Worm (Caenorhabditis elegans): ENCODE data around the gene Y75B8A.7.

ce11 chrIII:12121177-12121576 lies 31.5 kb upstream of the Y75B8A.7 start:
- TF ChIP-seq lin-13 (tag; optimal IDR thresholded peaks at IDR 0.05): no peak
- no peak for TF ChIP-seq elt-1 (tag; optimal IDR thresholded peaks at IDR 0.05; ENCODE audit: borderline replicate concordance, insufficient read depth)
- TF ChIP-seq unc-62 (GFP tag; optimal IDR thresholded peaks at IDR 0.05): peak; percentile 55
- TF ChIP-seq mab-5 (tag; optimal IDR thresholded peaks at IDR 0.05): no peak
- TF ChIP-seq unc-120 (tag; optimal IDR thresholded peaks at IDR 0.05; ENCODE audit: poor library complexity, severe bottlenecking): no peak
